Worm (Caenorhabditis elegans) whole organism, young adult: ENCODE measurements around the gene F20C5.7.
A peak's percentile ranks its signal among the peaks of the same experiment; 100 is the strongest.

Experiments used
- B0035.1 ChIP-seq: sonication (generic microtip); optimal IDR thresholded peaks from 2 replicates; lab custom pipeline; 2016; ENCODE audit warnings: missing genetic modification characterization, mild to moderate bottlenecking, missing compliant biosample characterization, missing genotype, missing genetic modification reagents
- B0261.1 ChIP-seq: sonication (generic microtip); optimal IDR thresholded peaks from 2 replicates; lab custom pipeline; 2016; ENCODE audit warnings: mild to moderate bottlenecking, missing genetic modification characterization, moderate library complexity, missing compliant biosample characterization
- B0336.3 ChIP-seq: fragments of 200-800 bp; sonication (Bioruptor generic); IDR thresholded peaks from 2 replicates; pipeline ENCODE4 v1.3.6; 2022; ENCODE audit warnings: missing genetic modification characterization, missing compliant biosample characterization
- C06A6.2 ChIP-seq: fragments of 200-800 bp; sonication (Bioruptor generic); conservative IDR thresholded peaks from 2 replicates; pipeline ENCODE4 v1.3.6; 2022; ENCODE audit warnings: missing genetic modification characterization, missing compliant biosample characterization
- D2030.7 ChIP-seq: fragments of 200-800 bp; sonication (Bioruptor generic); IDR thresholded peaks from 2 replicates; pipeline ENCODE4 v1.3.6; 2022; ENCODE audit warnings: missing genetic modification reagents, missing genetic modification characterization, missing compliant biosample characterization
- F10E7.11 ChIP-seq: sonication (generic microtip); optimal IDR thresholded peaks from 2 replicates; lab custom pipeline; 2017; ENCODE audit warnings: mild to moderate bottlenecking, missing genetic modification characterization, moderate library complexity, missing compliant biosample characterization
- F22D6.2 ChIP-seq: sonication (generic microtip); optimal IDR thresholded peaks from 2 replicates; lab custom pipeline; 2016; ENCODE audit warnings: mild to moderate bottlenecking, missing genetic modification characterization, missing compliant biosample characterization
- Y53G8AR.9 ChIP-seq: fragments of 200-800 bp; sonication (Bioruptor generic); conservative IDR thresholded peaks from 2 replicates; pipeline ENCODE4 v1.3.6; 2022; ENCODE audit warnings: missing genetic modification reagents, missing genetic modification characterization, missing compliant biosample characterization
- Y95B8A.8 ChIP-seq: fragments of 200-800 bp; sonication (Bioruptor generic); IDR thresholded peaks from 2 replicates; pipeline ENCODE4 v1.3.6; 2022; ENCODE audit warnings: missing genetic modification reagents, missing genetic modification characterization, missing compliant biosample characterization
- atf-7 ChIP-seq: sonication (generic microtip); optimal IDR thresholded peaks from 2 replicates; lab custom pipeline; 2017; ENCODE audit warnings: mild to moderate bottlenecking, missing genetic modification characterization, missing compliant biosample characterization
- attf-5 ChIP-seq: fragments of 200-800 bp; sonication (Bioruptor generic); optimal IDR thresholded peaks from 2 replicates; lab custom pipeline; 2018; ENCODE audit warnings: mild to moderate bottlenecking, missing genetic modification characterization, missing compliant biosample characterization
- ccch-3 ChIP-seq: fragments of 200-800 bp; sonication (Bioruptor generic); optimal IDR thresholded peaks from 2 replicates; lab custom pipeline; 2018; ENCODE audit warnings: mild to moderate bottlenecking, missing genetic modification characterization, missing compliant biosample characterization
- cebp-1 ChIP-seq, 2 experiments: fragments of 200-800 bp in 1 of 2; sonication (Bioruptor generic) in 1 of 2; sonication (generic microtip) in 1 of 2; IDR thresholded peaks in 1 of 2; optimal IDR thresholded peaks in 1 of 2; 2 replicates each; pipeline versions ENCODE4 v1.3.6 to Lab custom; 2017 to 2022; ENCODE audit warnings: missing compliant biosample characterization in 2 of 2, missing genetic modification characterization in 2 of 2, mild to moderate bottlenecking in 1 of 2, missing genetic modification reagents in 1 of 2, moderate library complexity in 1 of 2
- ceh-40 ChIP-seq: fragments of 200-800 bp; sonication (Bioruptor generic); IDR thresholded peaks from 2 replicates; pipeline ENCODE4 v1.3.6; 2022; ENCODE audit warnings: missing genetic modification characterization, missing compliant biosample characterization
- chd-7 ChIP-seq: sonication (generic microtip); optimal IDR thresholded peaks from 2 replicates; lab custom pipeline; 2016; ENCODE audit warnings: mild to moderate bottlenecking, missing genetic modification characterization, moderate library complexity, missing compliant biosample characterization
- egl-18 ChIP-seq: fragments of 200-800 bp; sonication (Bioruptor generic); IDR thresholded peaks from 2 replicates; pipeline ENCODE4 v1.3.6; 2022; ENCODE audit warnings: missing genetic modification reagents, missing genetic modification characterization, missing compliant biosample characterization
- egl-44 ChIP-seq: fragments of 200-800 bp; sonication (Bioruptor generic); IDR thresholded peaks from 2 replicates; pipeline ENCODE4 v1.3.6; 2022; ENCODE audit warnings: missing genetic modification reagents, missing genetic modification characterization, missing compliant biosample characterization
- egrh-3 ChIP-seq: fragments of 200-800 bp; sonication (Bioruptor generic); IDR thresholded peaks from 2 replicates; pipeline ENCODE4 v1.3.6; 2022; ENCODE audit warnings: missing genetic modification reagents, missing genetic modification characterization, missing compliant biosample characterization
- ets-4 ChIP-seq: fragments of 200-800 bp; sonication (Bioruptor generic); optimal IDR thresholded peaks from 2 replicates; lab custom pipeline; 2018; ENCODE audit warnings: mild to moderate bottlenecking, missing genetic modification characterization, missing compliant biosample characterization
- him-1 ChIP-seq: sonication (generic microtip); optimal IDR thresholded peaks from 2 replicates; lab custom pipeline; 2016; ENCODE audit warnings: missing genotype, missing genetic modification reagents, missing genetic modification characterization, missing compliant biosample characterization
- hlh-26 ChIP-seq: fragments of 200-800 bp; sonication (Bioruptor generic); conservative IDR thresholded peaks from 2 replicates; pipeline ENCODE4 v1.3.6; 2022; ENCODE audit warnings: missing genetic modification reagents, missing genetic modification characterization, missing compliant biosample characterization
- let-526 ChIP-seq: fragments of 200-800 bp; sonication (Bioruptor generic); IDR thresholded peaks from 2 replicates; pipeline ENCODE4 v1.3.6; 2022; ENCODE audit warnings: missing genetic modification reagents, missing genetic modification characterization, missing compliant biosample characterization
- lin-26 ChIP-seq: fragments of 200-800 bp; sonication (Bioruptor generic); IDR thresholded peaks from 2 replicates; pipeline ENCODE4 v1.3.6; 2022; ENCODE audit warnings: missing genetic modification reagents, missing genetic modification characterization, missing compliant biosample characterization
- madf-8 ChIP-seq: fragments of 200-800 bp; sonication (Bioruptor generic); conservative IDR thresholded peaks from 2 replicates; pipeline ENCODE4 v1.3.6; 2022; ENCODE audit warnings: missing genetic modification reagents, missing genetic modification characterization, missing compliant biosample characterization
- mes-4 ChIP-seq: sonication (generic microtip); optimal IDR thresholded peaks from 2 replicates; lab custom pipeline; 2016; ENCODE audit warnings: missing genotype, missing genetic modification characterization, missing compliant biosample characterization
- mxl-1 ChIP-seq: sonication (generic microtip); optimal IDR thresholded peaks from 2 replicates; lab custom pipeline; 2016; ENCODE audit warnings: missing genetic modification characterization, missing compliant biosample characterization
- nhr-120 ChIP-seq: fragments of 200-800 bp; sonication (Bioruptor generic); IDR thresholded peaks from 2 replicates; pipeline ENCODE4 v1.3.6; 2022; ENCODE audit warnings: missing genetic modification characterization, missing compliant biosample characterization
- nhr-179 ChIP-seq: sonication (generic microtip); optimal IDR thresholded peaks from 2 replicates; lab custom pipeline; 2016; ENCODE audit warnings: mild to moderate bottlenecking, missing genetic modification characterization, missing compliant biosample characterization
- nhr-27 ChIP-seq: fragments of 200-800 bp; sonication (Bioruptor generic); optimal IDR thresholded peaks from 2 replicates; lab custom pipeline; 2018; ENCODE audit warnings: mild to moderate bottlenecking, missing genetic modification characterization, moderate library complexity, missing compliant biosample characterization
- nhr-80 ChIP-seq: sonication (generic microtip); optimal IDR thresholded peaks from 2 replicates; lab custom pipeline; 2016; ENCODE audit warnings: missing genetic modification characterization, missing compliant biosample characterization
- pha-4 ChIP-seq: fragments of 150-350 bp; sonication (generic microtip); optimal IDR thresholded peaks from 2 replicates; lab custom pipeline; 2014; ENCODE audit warnings: missing biosample characterization, missing genetic modification reagents, missing genetic modification characterization
- repo-1 ChIP-seq: sonication (generic microtip); optimal IDR thresholded peaks from 2 replicates; lab custom pipeline; 2017; ENCODE audit warnings: mild to moderate bottlenecking, missing genetic modification characterization, missing compliant biosample characterization
- rpc-1 ChIP-seq, 2 experiments: fragments of 150-350 bp in 1 of 2; sonication (generic microtip) in 1 of 2; optimal IDR thresholded peaks; 2 replicates each; lab custom pipeline; 2014 to 2018; ENCODE audit warnings: missing biosample characterization in 1 of 2, missing genetic modification characterization in 1 of 2, missing genetic modification reagents in 1 of 2, missing genotype in 1 of 2
- sdz-38 ChIP-seq: sonication (generic microtip); optimal IDR thresholded peaks from 2 replicates; lab custom pipeline; 2016; ENCODE audit warnings: missing genotype, missing genetic modification characterization, missing compliant biosample characterization
- snpc-4 ChIP-seq, 5 experiments: fragments of 150-350 bp in 1 of 5; sonication (generic microtip) in 4 of 5; optimal IDR thresholded peaks; 2 replicates each; lab custom pipeline; 2014 to 2018; ENCODE audit warnings: missing genetic modification characterization in 5 of 5, missing biosample characterization in 3 of 5, antibody characterized with exemption in 2 of 5, mild to moderate bottlenecking in 2 of 5, missing compliant biosample characterization in 2 of 5, missing genotype in 2 of 5, moderate library complexity in 2 of 5, missing genetic modification reagents in 1 of 5
- somi-1 ChIP-seq: fragments of 200-800 bp; sonication (Bioruptor generic); optimal IDR thresholded peaks from 2 replicates; lab custom pipeline; 2018; ENCODE audit warnings: mild to moderate bottlenecking, missing genetic modification characterization, missing compliant biosample characterization
- tbx-9 ChIP-seq: sonication (generic microtip); optimal IDR thresholded peaks from 2 replicates; lab custom pipeline; 2016; ENCODE audit warnings: borderline replicate concordance, missing genetic modification characterization, inconsistent platforms, missing compliant biosample characterization
- tlf-1 ChIP-seq: fragments of 200-800 bp; sonication (Bioruptor generic); optimal IDR thresholded peaks from 2 replicates; lab custom pipeline; 2018; ENCODE audit warnings: mild to moderate bottlenecking, missing genetic modification characterization, missing compliant biosample characterization
- unc-130 ChIP-seq: sonication (generic microtip); optimal IDR thresholded peaks from 2 replicates; lab custom pipeline; 2016; ENCODE audit warnings: missing genetic modification reagents, missing genetic modification characterization, missing compliant biosample characterization
- xnd-1 ChIP-seq: sonication (generic microtip); optimal IDR thresholded peaks from 2 replicates; lab custom pipeline; 2016; ENCODE audit warnings: missing genotype, missing genetic modification reagents, missing genetic modification characterization, missing compliant biosample characterization
- ztf-18 ChIP-seq: sonication (generic microtip); optimal IDR thresholded peaks from 2 replicates; lab custom pipeline; 2016; ENCODE audit warnings: missing genotype, mild to moderate bottlenecking, missing genetic modification characterization, missing compliant biosample characterization
- ztf-25 ChIP-seq: fragments of 200-800 bp; sonication (Bioruptor generic); IDR thresholded peaks from 2 replicates; pipeline ENCODE4 v1.3.6; 2022; ENCODE audit warnings: missing genetic modification reagents, missing genetic modification characterization, missing compliant biosample characterization
- ztf-26 ChIP-seq: sonication (generic microtip); optimal IDR thresholded peaks from 2 replicates; lab custom pipeline; 2017; ENCODE audit warnings: missing genetic modification characterization, missing compliant biosample characterization

The F20C5.7 gene

ce11 chrIV:8745591-8746302 lies at the start of gene F20C5.7, which contains the start of gene parg-1:
Gene F20C5.7, minus strand, starts transcription at chrIV:8745691.
Gene parg-1, plus strand, starts transcription at chrIV:8746252.
- 0 out of 2 replicates have a peak, but pooled peaks have one; percentile 14 for TF ChIP-seq Y53G8AR.9 (GFP tag; lab: Robert Waterston, UW)
- TF ChIP-seq mxl-1 (tag; lab: Kevin White, UChicago), result no peak

DNA sequence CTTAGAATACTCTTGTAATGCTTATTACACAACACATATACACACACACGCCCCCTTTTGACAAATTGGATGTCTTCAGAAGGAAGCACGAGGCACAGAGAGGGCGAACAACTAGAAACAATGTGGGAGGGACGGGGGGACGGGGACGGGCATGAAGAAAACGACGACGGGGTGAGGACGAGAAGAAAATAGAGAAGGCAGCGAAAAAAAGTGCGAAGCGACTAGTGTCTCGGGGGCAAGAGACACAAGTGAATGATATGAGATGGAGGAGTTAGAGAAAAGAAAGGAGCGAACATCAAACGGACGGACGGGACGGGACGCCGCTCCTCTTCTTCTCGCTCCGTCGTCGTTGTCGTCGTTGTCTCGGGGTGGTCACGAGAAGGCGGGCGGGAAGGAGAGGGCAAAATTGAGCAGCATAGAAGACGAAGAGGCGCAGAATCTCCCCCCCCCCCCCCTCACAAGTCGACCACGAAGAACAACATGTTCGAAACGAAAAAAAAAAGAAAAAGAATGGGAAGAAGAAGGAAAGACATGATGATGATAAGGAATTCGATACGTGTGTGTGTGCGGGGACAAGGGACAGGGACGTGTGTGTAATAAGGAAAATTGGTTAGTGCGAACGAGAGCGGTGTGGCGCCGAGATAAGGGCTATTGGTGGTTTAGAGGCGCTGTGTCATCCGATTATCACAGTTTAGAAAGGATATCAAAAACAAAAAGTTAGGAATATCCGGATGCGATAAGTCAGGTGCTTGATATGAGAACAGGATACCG lies 49.6 kb upstream of the F20C5.7 start:
- TF ChIP-seq repo-1 (tag; lab: Kevin White, UChicago), result peak; percentile 83
- peak; percentile 92 for TF ChIP-seq atf-7 (tag; lab: Kevin White, UChicago)
- 0 out of 2 replicates have a peak, but pooled peaks have one; percentile 60 for TF ChIP-seq egl-44 (GFP tag; lab: Robert Waterston, UW)
- peak; percentile 99 for TF ChIP-seq egrh-3 (GFP tag; lab: Robert Waterston, UW)
- peak; percentile 92 for TF ChIP-seq ets-4 (GFP tag; lab: Kevin White, UChicago)
- TF ChIP-seq tlf-1 (GFP tag; lab: Kevin White, UChicago), result peak; percentile 52
- TF ChIP-seq C06A6.2 (GFP tag; lab: Robert Waterston, UW), result peak; percentile 73
- TF ChIP-seq him-1, result no peak
- no peak; the same call in 1 of the 2 replicates for TF ChIP-seq Y95B8A.8 (GFP tag; lab: Robert Waterston, UW)
- 0 out of 2 replicates have a peak, but pooled peaks have one; percentile 57 for TF ChIP-seq let-526 (GFP tag; lab: Robert Waterston, UW)
- no peak for TF ChIP-seq xnd-1 (tag; lab: Kevin White, UChicago)
- TF ChIP-seq lin-26 (GFP tag; lab: Robert Waterston, UW), result peak; percentile 83
- no peak for TF ChIP-seq nhr-179 (tag; lab: Kevin White, UChicago)
- peak; percentile 49; the same call in 1 of the 2 replicates for TF ChIP-seq cebp-1 (GFP tag; IDR thresholded peaks at IDR 0.05; lab: Robert Waterston, UW)
- peak; percentile 94 for TF ChIP-seq cebp-1 (tag; optimal IDR thresholded peaks at IDR 0.05; lab: Kevin White, UChicago)
- no peak for TF ChIP-seq ceh-40
- peak; percentile 59 for TF ChIP-seq ztf-18
- TF ChIP-seq hlh-26 (GFP tag; lab: Robert Waterston, UW), result no peak
- peak; percentile 58 for TF ChIP-seq F22D6.2 (tag; lab: Kevin White, UChicago)
- peak; percentile 94 for TF ChIP-seq somi-1 (GFP tag; lab: Kevin White, UChicago)
- no peak for TF ChIP-seq ztf-25 (GFP tag; lab: Robert Waterston, UW)
- no peak for TF ChIP-seq pha-4 (tag; lab: Kevin White, UChicago)
- peak; percentile 100 for TF ChIP-seq nhr-80 (tag; lab: Kevin White, UChicago)
- TF ChIP-seq nhr-27, result no peak
- TF ChIP-seq ccch-3 (GFP tag; lab: Kevin White, UChicago), result no peak
- no peak; the same call in none of the 2 replicates for TF ChIP-seq B0336.3
- TF ChIP-seq tbx-9 (tag; lab: Kevin White, UChicago), result no peak
- TF ChIP-seq B0035.1, result peak; percentile 60
- 0 out of 2 replicates have a peak, but pooled peaks have one; percentile 4 for TF ChIP-seq egl-18
- peak; percentile 93 for TF ChIP-seq ztf-26 (tag; lab: Kevin White, UChicago)
- no peak for TF ChIP-seq B0261.1
- no peak for TF ChIP-seq madf-8 (GFP tag; lab: Robert Waterston, UW)
- no peak for TF ChIP-seq nhr-120 (GFP tag; lab: Robert Waterston, UW)
- no peak for TF ChIP-seq rpc-1 (optimal IDR thresholded peaks at IDR 0.05; lab: Kevin White, UChicago)
- TF ChIP-seq rpc-1 (tag; optimal IDR thresholded peaks at IDR 0.05; lab: Kevin White, UChicago), result no peak
- TF ChIP-seq snpc-4 (GFP tag; optimal IDR thresholded peaks at IDR 0.05; lab: Kevin White, UChicago), result peak; percentile 36
- peak; percentile 1 to 71 (median 68) for TF ChIP-seq snpc-4 (tag; optimal IDR thresholded peaks at IDR 0.05; lab: Kevin White, UChicago)
- peak; percentile 94 for TF ChIP-seq chd-7 (tag; lab: Kevin White, UChicago)
- peak; percentile 94 for TF ChIP-seq attf-5 (GFP tag; lab: Kevin White, UChicago)
- no peak for TF ChIP-seq D2030.7 (GFP tag; lab: Robert Waterston, UW)
- no peak for TF ChIP-seq unc-130
- no peak for TF ChIP-seq mes-4 (tag; lab: Kevin White, UChicago)
- peak; percentile 3 for TF ChIP-seq F10E7.11 (tag; lab: Kevin White, UChicago)
- TF ChIP-seq sdz-38 (tag; lab: Kevin White, UChicago), result no peak
